Worm (Caenorhabditis elegans) whole organism, L2 larva: ENCODE data around the gene attf-2.

Experiments
- aly-2 ChIP-seq: fragments of 150-350 bp; optimal IDR thresholded peaks from 2 replicates; lab custom pipeline; 2014; ENCODE audit warnings: missing biosample characterization, missing genetic modification characterization
- ama-1 ChIP-seq: fragments of 150-350 bp; optimal IDR thresholded peaks from 2 replicates; lab custom pipeline; 2018; ENCODE audit warnings: inconsistent platforms
- egl-27 ChIP-seq: sonication (generic microtip); optimal IDR thresholded peaks from 3 replicates; lab custom pipeline; 2017; ENCODE audit warnings: missing biosample characterization, missing genetic modification reagents, missing genetic modification characterization
- nhr-21 ChIP-seq: fragments of 150-350 bp; optimal IDR thresholded peaks from 2 replicates; lab custom pipeline; 2014; ENCODE audit warnings: missing biosample characterization, missing genetic modification characterization
- nhr-237 ChIP-seq: fragments of 150-350 bp; optimal IDR thresholded peaks from 2 replicates; lab custom pipeline; 2014; ENCODE audit warnings: missing biosample characterization, missing genetic modification characterization
- snpc-4 ChIP-seq: fragments of 150-350 bp; optimal IDR thresholded peaks from 2 replicates; lab custom pipeline; 2014; ENCODE audit warnings: missing biosample characterization, missing genetic modification characterization
- unc-62 ChIP-seq: fragments of 150-350 bp; optimal IDR thresholded peaks from 2 replicates; lab custom pipeline; 2014; ENCODE audit warnings: missing biosample characterization, missing genetic modification reagents, missing genetic modification characterization
- zag-1 ChIP-seq: fragments of 150-350 bp; optimal IDR thresholded peaks from 2 replicates; lab custom pipeline; 2014; ENCODE audit warnings: missing biosample characterization, missing genetic modification characterization

DNA sequence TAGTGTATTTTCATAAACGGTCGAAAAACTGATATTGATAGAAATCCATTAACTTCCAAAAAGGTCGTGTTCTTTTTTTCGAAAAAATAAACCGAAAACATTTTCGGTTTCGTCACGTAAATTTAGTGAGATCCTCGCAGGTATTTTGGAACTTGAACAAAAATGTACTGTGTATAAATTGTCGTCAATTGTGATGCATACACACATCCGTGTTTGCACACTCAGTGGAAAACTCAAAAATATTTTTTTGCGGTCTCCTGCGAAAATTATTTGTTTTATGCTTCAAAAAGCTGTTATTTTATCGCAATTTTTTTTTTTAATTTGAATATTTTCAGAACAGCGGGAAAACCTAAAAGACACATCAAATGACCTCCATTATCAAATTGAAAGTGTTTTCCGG, 17.1 kb downstream of the attf-2 start, which contains the start of gene cpsf-2:
- TF ChIP-seq ama-1 (no peak), zag-1 (tag; lab: Kevin White, UChicago) (no peak), aly-2 (tag; lab: Kevin White, UChicago) (no peak), nhr-21 (tag; lab: Kevin White, UChicago) (no peak), nhr-237 (no peak), snpc-4 (tag; lab: Kevin White, UChicago) (no peak), egl-27 (tag; lab: Kevin White, UChicago) (no peak), unc-62 (GFP tag; lab: Kevin White, UChicago) (no peak)
